Worm (Caenorhabditis elegans): ENCODE measurements around the gene txt-4.

DNA sequence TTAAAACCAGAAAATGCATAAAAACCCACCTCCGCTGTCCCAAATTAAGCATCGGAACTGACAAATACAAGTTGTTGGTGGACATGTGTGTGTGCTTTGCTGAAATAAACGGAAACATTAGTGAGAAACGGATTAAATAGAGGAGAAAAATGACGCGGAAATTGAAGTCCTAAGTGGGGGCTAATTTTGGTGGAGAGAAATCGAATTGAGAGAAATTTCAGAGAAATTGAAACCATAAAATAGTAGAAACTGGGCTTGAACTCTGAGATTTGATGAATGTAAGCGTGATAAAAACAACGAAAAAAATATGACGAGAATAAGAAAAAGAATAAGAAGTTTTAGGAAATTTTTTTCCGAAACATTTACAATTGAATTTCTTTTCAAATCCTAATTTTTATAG is 35.4 kb upstream of the txt-4 start, which contains the start of gene Y77E11A.12:
- TF ChIP-seq flt-1 (GFP tag; IDR thresholded peaks at IDR 0.05) (no peak), ref-1 (GFP tag; conservative IDR thresholded peaks at IDR 0.05) (no peak), cog-1 (tag; optimal IDR thresholded peaks at IDR 0.05) (no peak), ztf-23 (GFP tag; IDR thresholded peaks at IDR 0.05) (no peak), med-1 (GFP tag; optimal IDR thresholded peaks at IDR 0.05; ENCODE audit: insufficient read depth) (no peak), T22C8.4 (GFP tag; IDR thresholded peaks at IDR 0.05) (no peak), tab-1 (GFP tag; IDR thresholded peaks at IDR 0.05) (no peak), ztf-29 (GFP tag; IDR thresholded peaks at IDR 0.05) (no peak), klf-2 (GFP tag; conservative IDR thresholded peaks at IDR 0.05) (no peak)
